Fruit fly (Drosophila melanogaster): Measurements from ENCODE around the gene CG1113.

CG1113 gene

dm6 chr3R:5215334-5216307, 37.3 kb upstream of the CG1113 start (continued):
- TF ChIP-seq CG12659 (GFP tag; optimal IDR thresholded peaks at IDR 0.05) = peak; percentile 87
- no peak for TF ChIP-seq amos (GFP tag; IDR thresholded peaks at IDR 0.05; ENCODE audit: partially characterized antibody)
- TF ChIP-seq H2.0 (GFP tag; IDR thresholded peaks at IDR 0.05) = peak; percentile 82
- TF ChIP-seq Ravus (GFP tag; IDR thresholded peaks at IDR 0.05) = peak; percentile 52
- peak; percentile 81 for TF ChIP-seq CG15269 (tag; optimal IDR thresholded peaks at IDR 0.05)
- peak; percentile 88 for TF ChIP-seq twi (tag; optimal IDR thresholded peaks at IDR 0.05)
- TF ChIP-seq MTF-1 (GFP tag; optimal IDR thresholded peaks at IDR 0.05; ENCODE audit: borderline replicate concordance) = peak; percentile 99
- TF ChIP-seq bigmax (GFP tag; optimal IDR thresholded peaks at IDR 0.05) = peak; percentile 84
- peak; percentile 56 for TF ChIP-seq CG6765 (GFP tag; optimal IDR thresholded peaks at IDR 0.05)
- no peak for TF ChIP-seq Sin3A (optimal IDR thresholded peaks at IDR 0.05)
- TF ChIP-seq CG2712 (tag; optimal IDR thresholded peaks at IDR 0.05) = peak; percentile 95
- peak; percentile 93 for TF ChIP-seq caup (GFP tag; optimal IDR thresholded peaks at IDR 0.05; ENCODE audit: severe bottlenecking)
- TF ChIP-seq CG4820 (GFP tag; optimal IDR thresholded peaks at IDR 0.05) = peak; percentile 96
- TF ChIP-seq CG2202 (tag; optimal IDR thresholded peaks at IDR 0.05) = peak; percentile 100
- no peak for TF ChIP-seq lov (optimal IDR thresholded peaks at IDR 0.05)
- peak; percentile 99 for TF ChIP-seq lov (GFP tag; IDR thresholded peaks at IDR 0.05)
- peak; percentile 92 for TF ChIP-seq Ets65A (GFP tag)
- peak; percentile 100 for TF ChIP-seq ATbp (GFP tag; optimal IDR thresholded peaks at IDR 0.05)
- peak; percentile 86 for TF ChIP-seq CG16779 (GFP tag; IDR thresholded peaks at IDR 0.05)
- TF ChIP-seq Mrtf (GFP tag; IDR thresholded peaks at IDR 0.05) = peak; percentile 86
- TF ChIP-seq CG8924 (tag; optimal IDR thresholded peaks at IDR 0.05) = peak; percentile 95
- TF ChIP-seq gro (GFP tag; optimal IDR thresholded peaks at IDR 0.05) = no peak
- TF ChIP-seq knrl (GFP tag; IDR thresholded peaks at IDR 0.05; ENCODE audit: partially characterized antibody) = no peak
- peak; percentile 47 for TF ChIP-seq CG32532 (GFP tag; IDR thresholded peaks at IDR 0.05)
- TF ChIP-seq CG6175 (GFP tag; IDR thresholded peaks at IDR 0.05) = peak; percentile 67; the same call in 2 of the 3 replicates
- TF ChIP-seq CG11093 (GFP tag; IDR thresholded peaks at IDR 0.05) = peak; percentile 93
- peak; percentile 24 for TF ChIP-seq Hmx (GFP tag; optimal IDR thresholded peaks at IDR 0.05)
- peak; percentile 72 for TF ChIP-seq CTCF (GFP tag; optimal IDR thresholded peaks at IDR 0.05)
- TF ChIP-seq CG13287 (GFP tag; IDR thresholded peaks at IDR 0.05; ENCODE audit: partially characterized antibody) = no peak
- peak; percentile 90 for TF ChIP-seq CG11247 (GFP tag; IDR thresholded peaks at IDR 0.05)
- no peak for TF ChIP-seq Opbp (GFP tag; IDR thresholded peaks at IDR 0.05; ENCODE audit: partially characterized antibody)
- peak; percentile 99 for TF ChIP-seq Spps (tag; optimal IDR thresholded peaks at IDR 0.05)
- peak; percentile 87 for TF ChIP-seq Nf-YB (GFP tag; optimal IDR thresholded peaks at IDR 0.05)
- TF ChIP-seq CG17912 (GFP tag; optimal IDR thresholded peaks at IDR 0.05) = peak; percentile 99
- peak; percentile 97 for TF ChIP-seq psq (GFP tag; optimal IDR thresholded peaks at IDR 0.05)
- peak; percentile 70; the same call in 2 of the 3 replicates for TF ChIP-seq CG7357 (GFP tag; IDR thresholded peaks at IDR 0.05)
- peak; percentile 77 for TF ChIP-seq CG9797 (GFP tag; optimal IDR thresholded peaks at IDR 0.05)
- peak; percentile 99 for TF ChIP-seq Med (GFP tag)
- TF ChIP-seq stc (GFP tag; IDR thresholded peaks at IDR 0.05) = peak; percentile 95
- peak; percentile 96 for TF ChIP-seq dm (GFP tag; optimal IDR thresholded peaks at IDR 0.05)
- peak; percentile 73 for TF ChIP-seq Aef1 (GFP tag; IDR thresholded peaks at IDR 0.05)
- peak; percentile 93 for TF ChIP-seq CG8388 (GFP tag; optimal IDR thresholded peaks at IDR 0.05)
- peak; percentile 81 for TF ChIP-seq ftz-f1 (GFP tag; optimal IDR thresholded peaks at IDR 0.05)
- peak; percentile 92 to 97 for TF ChIP-seq Pdp1 (GFP tag; optimal IDR thresholded peaks at IDR 0.05)
- no peak for TF ChIP-seq CG13894 (tag; optimal IDR thresholded peaks at IDR 0.05)
- peak; percentile 74 for TF ChIP-seq fu2 (GFP tag; optimal IDR thresholded peaks at IDR 0.05)
- peak; percentile 99 for TF ChIP-seq tup (GFP tag; optimal IDR thresholded peaks at IDR 0.05)
- no peak for TF ChIP-seq CG34376 (GFP tag; optimal IDR thresholded peaks at IDR 0.05)
- peak; percentile 87 for TF ChIP-seq CG13424 (tag; optimal IDR thresholded peaks at IDR 0.05)

Measured in whole organism, embryonic.